Fruit fly (Drosophila melanogaster): ENCODE measurements around the gene PGRP-LF.

Gene PGRP-LF

dm6 chr3L:9361894-9362293, 12.5 kb downstream of the PGRP-LF start, which contains the start of gene CG34456:
TSS of gene CG34456 (plus strand) at chr3L:9362108.
- TF ChIP-seq Abd-B (GFP tag; optimal IDR thresholded peaks at IDR 0.05) (no peak), Jra (GFP tag; optimal IDR thresholded peaks at IDR 0.05) (no peak), br (GFP tag; optimal IDR thresholded peaks at IDR 0.05) (peak; percentile 51), dsf (GFP tag; optimal IDR thresholded peaks at IDR 0.05; ENCODE audit: borderline replicate concordance) (no peak), Rel (GFP tag; optimal IDR thresholded peaks at IDR 0.05) (no peak), Rel (tag; optimal IDR thresholded peaks at IDR 0.05) (peak; percentile 83)

DNA sequence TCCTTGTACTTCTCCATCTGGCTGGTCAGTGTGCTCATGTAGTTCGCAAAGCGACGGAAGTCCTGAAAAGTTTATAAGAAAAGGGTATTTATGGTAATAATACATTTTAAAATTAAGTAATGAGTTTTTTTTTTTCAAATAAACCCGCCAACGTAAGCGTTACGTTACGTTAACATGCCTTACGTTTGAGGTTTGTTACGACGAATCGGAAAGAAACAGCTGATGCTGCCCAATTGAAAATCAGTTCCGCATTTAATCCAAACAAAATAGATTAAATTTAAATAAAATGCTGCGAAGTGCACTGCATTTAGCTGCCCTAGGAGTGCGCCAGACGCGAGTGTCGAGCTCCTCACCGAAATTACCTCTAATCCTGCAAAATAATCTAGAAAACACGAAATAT, 14.7 kb downstream of the PGRP-LF start, which contains the start of gene mRRF1:
Gene mRRF1, plus strand, starts transcription at position 220 of the 400 bp plus-strand sequence.
- TF ChIP-seq CrebA (GFP tag; optimal IDR thresholded peaks at IDR 0.05; ENCODE audit: borderline replicate concordance) (no peak), sage (GFP tag; optimal IDR thresholded peaks at IDR 0.05) (peak; percentile 27)

dm6 chr3L:9366850-9367430, 17.5 kb downstream of the PGRP-LF start, which contains the start of the genes Klp67A and CG4452:
TSS of gene Klp67A (minus strand) at chr3L:9367046.
TSS of gene CG4452 (plus strand) at chr3L:9367377.
- TF ChIP-seq psq (GFP tag; optimal IDR thresholded peaks at IDR 0.05): peak; percentile 99
- TF ChIP-seq Hr78 (GFP tag; optimal IDR thresholded peaks at IDR 0.05): no peak
- peak; percentile 9 for TF ChIP-seq OdsH (GFP tag; optimal IDR thresholded peaks at IDR 0.05)
- TF ChIP-seq Jra (GFP tag; optimal IDR thresholded peaks at IDR 0.05): peak; percentile 68
- peak; percentile 20 for TF ChIP-seq Myc (optimal IDR thresholded peaks at IDR 0.05)
- peak; percentile 59 for TF ChIP-seq dsf (GFP tag; optimal IDR thresholded peaks at IDR 0.05; ENCODE audit: borderline replicate concordance)
- TF ChIP-seq HLH106 (tag; optimal IDR thresholded peaks at IDR 0.05): peak; percentile 41
- TF ChIP-seq br (GFP tag; optimal IDR thresholded peaks at IDR 0.05): no peak
- no peak for TF ChIP-seq Mio (GFP tag; optimal IDR thresholded peaks at IDR 0.05)
- peak in 1 of 2 experiments; percentile 64 for TF ChIP-seq foxo (GFP tag; optimal IDR thresholded peaks at IDR 0.05)
- TF ChIP-seq rgr (GFP tag; optimal IDR thresholded peaks at IDR 0.05): peak; percentile 40
- TF ChIP-seq Hr83 (GFP tag; optimal IDR thresholded peaks at IDR 0.05; ENCODE audit: poor library complexity, severe bottlenecking): peak; percentile 15
- peak; percentile 48 for TF ChIP-seq Hnf4 (GFP tag; optimal IDR thresholded peaks at IDR 0.05)
- TF ChIP-seq CG9705 (GFP tag; optimal IDR thresholded peaks at IDR 0.05): peak; percentile 24
- TF ChIP-seq ey (GFP tag; optimal IDR thresholded peaks at IDR 0.05): peak; percentile 20
- no peak for TF ChIP-seq pan (optimal IDR thresholded peaks at IDR 0.05)

- TF ChIP-seq Dif (GFP tag; optimal IDR thresholded peaks at IDR 0.05; ENCODE audit: partially characterized antibody) (no peak), Myc (optimal IDR thresholded peaks at IDR 0.05) (no peak), CG9705 (GFP tag; optimal IDR thresholded peaks at IDR 0.05) (no peak), Jra (GFP tag; optimal IDR thresholded peaks at IDR 0.05) (no peak), Sp1 (GFP tag; optimal IDR thresholded peaks at IDR 0.05) (peak; percentile 22), lola (GFP tag; optimal IDR thresholded peaks at IDR 0.05) (no peak), dsf (GFP tag; optimal IDR thresholded peaks at IDR 0.05; ENCODE audit: borderline replicate concordance) (no peak), Rel (GFP tag; optimal IDR thresholded peaks at IDR 0.05) (no peak), Rel (tag; optimal IDR thresholded peaks at IDR 0.05) (peak; percentile 88), jim (GFP tag; optimal IDR thresholded peaks at IDR 0.05) (no peak), GATAd (GFP tag; optimal IDR thresholded peaks at IDR 0.05) (no peak), Abd-B (GFP tag; optimal IDR thresholded peaks at IDR 0.05) (no peak), rgr (GFP tag; optimal IDR thresholded peaks at IDR 0.05) (no peak)
These were observed 18.0 kb downstream of the PGRP-LF start for dm6 chr3L:9367431-9367867.

- no peak for TF ChIP-seq Dif (GFP tag; optimal IDR thresholded peaks at IDR 0.05; ENCODE audit: partially characterized antibody)
These were observed 19.3 kb downstream of the PGRP-LF start for dm6 chr3L:9368665-9369064.

dm6 chr3L:9370907-9371365, 21.5 kb downstream of the PGRP-LF start, which contains the start of gene Fdx1:
TSS of gene Fdx1 (minus strand) at chr3L:9371238.
- TF ChIP-seq sv (GFP tag; optimal IDR thresholded peaks at IDR 0.05) (peak; percentile 43), dmrt93B (GFP tag; optimal IDR thresholded peaks at IDR 0.05) (no peak), woc (GFP tag; optimal IDR thresholded peaks at IDR 0.05) (peak; percentile 61), jim (GFP tag; optimal IDR thresholded peaks at IDR 0.05) (no peak), brk (GFP tag; optimal IDR thresholded peaks at IDR 0.05) (peak; percentile 61), foxo (GFP tag; optimal IDR thresholded peaks at IDR 0.05) (peak in 1 of 2 experiments; percentile 66), GATAd (GFP tag; optimal IDR thresholded peaks at IDR 0.05) (no peak), HLH106 (tag; optimal IDR thresholded peaks at IDR 0.05) (peak; percentile 56), lola (GFP tag; optimal IDR thresholded peaks at IDR 0.05) (no peak), ey (GFP tag; optimal IDR thresholded peaks at IDR 0.05) (peak; percentile 23), Rel (GFP tag; optimal IDR thresholded peaks at IDR 0.05) (no peak), Rel (tag; optimal IDR thresholded peaks at IDR 0.05) (peak; percentile 58), Hnf4 (GFP tag; optimal IDR thresholded peaks at IDR 0.05) (peak; percentile 68), sage (GFP tag; optimal IDR thresholded peaks at IDR 0.05) (peak; percentile 30), OdsH (GFP tag; optimal IDR thresholded peaks at IDR 0.05) (peak; percentile 43), tai (GFP tag; optimal IDR thresholded peaks at IDR 0.05) (no peak), rgr (GFP tag; optimal IDR thresholded peaks at IDR 0.05) (peak; percentile 43), h (GFP tag; optimal IDR thresholded peaks at IDR 0.05) (peak; percentile 40), pan (optimal IDR thresholded peaks at IDR 0.05) (no peak), Sp1 (GFP tag; optimal IDR thresholded peaks at IDR 0.05) (peak; percentile 54), dsf (GFP tag; optimal IDR thresholded peaks at IDR 0.05; ENCODE audit: borderline replicate concordance) (peak; percentile 32), psq (GFP tag; optimal IDR thresholded peaks at IDR 0.05) (peak; percentile 39), br (GFP tag; optimal IDR thresholded peaks at IDR 0.05) (peak; percentile 20), Vsx2 (GFP tag; optimal IDR thresholded peaks at IDR 0.05; ENCODE audit: partially characterized antibody) (no peak), Jra (GFP tag; optimal IDR thresholded peaks at IDR 0.05) (peak; percentile 51)
